Fruit fly (Drosophila melanogaster) whole organism, embryonic: ENCODE results near the gene Vdup1.

ENCODE experiments used
- B-H2 ChIP-seq: fragments of 200-800 bp; sonication (Bioruptor generic); optimal IDR thresholded peaks from 2 replicates; lab custom pipeline; 2018; ENCODE audit warnings: missing biosample characterization, mild to moderate bottlenecking, missing genetic modification characterization
- CG10147 ChIP-seq: fragments of 200-800 bp; sonication (Bioruptor generic); optimal IDR thresholded peaks from 2 replicates; lab custom pipeline; 2019; ENCODE audit warnings: missing biosample characterization, mild to moderate bottlenecking, missing genetic modification characterization, moderate library complexity
- CG11398 ChIP-seq: fragments of 200-800 bp; sonication (Bioruptor generic); optimal IDR thresholded peaks from 2 replicates; lab custom pipeline; 2016; ENCODE audit warnings: missing biosample characterization, missing genetic modification characterization
- CG11695 ChIP-seq: fragments of 200-800 bp; sonication (Bioruptor generic); IDR thresholded peaks from 3 replicates; pipeline ENCODE4 v1.3.6; 2022; ENCODE audit warnings: missing biosample characterization, missing genetic modification characterization
- CG12236 ChIP-seq: fragments of 200-800 bp; sonication (Bioruptor generic); optimal IDR thresholded peaks from 2 replicates; lab custom pipeline; 2016; ENCODE audit warnings: missing biosample characterization, missing genetic modification characterization
- CG12391 ChIP-seq: fragments of 200-800 bp; sonication (Bioruptor generic); optimal IDR thresholded peaks from 3 replicates; lab custom pipeline; 2018; ENCODE audit warnings: missing biosample characterization, mild to moderate bottlenecking, missing genetic modification characterization, moderate library complexity
- CG14710 ChIP-seq: fragments of 200-800 bp; sonication (Bioruptor generic); optimal IDR thresholded peaks from 3 replicates; lab custom pipeline; 2019; ENCODE audit warnings: missing biosample characterization, mild to moderate bottlenecking, missing genetic modification characterization, moderate library complexity
- CG14860 ChIP-seq: fragments of 200-800 bp; sonication (Bioruptor generic); IDR thresholded peaks from 3 replicates; pipeline ENCODE4 v1.3.6; 2022; ENCODE audit warnings: missing biosample characterization, missing genetic modification characterization; ENCODE audit not compliant: partially characterized antibody
- CG17186 ChIP-seq: fragments of 200-800 bp; sonication (Bioruptor generic); optimal IDR thresholded peaks from 3 replicates; lab custom pipeline; 2017; ENCODE audit warnings: missing biosample characterization, missing genetic modification reagents, missing genetic modification characterization
- CG2712 ChIP-seq: fragments of 200-800 bp; optimal IDR thresholded peaks from 3 replicates; lab custom pipeline; 2019; ENCODE audit warnings: missing biosample characterization, mild to moderate bottlenecking, missing genetic modification characterization, moderate library complexity
- CG3407 ChIP-seq: fragments of 200-800 bp; sonication (Bioruptor generic); optimal IDR thresholded peaks from 2 replicates; lab custom pipeline; 2018; ENCODE audit warnings: missing biosample characterization, mild to moderate bottlenecking, missing genetic modification characterization
- CG4424 ChIP-seq: fragments of 200-800 bp; sonication (Bioruptor generic); optimal IDR thresholded peaks from 3 replicates; lab custom pipeline; 2016; ENCODE audit warnings: missing biosample characterization, missing genetic modification characterization
- CG4820 ChIP-seq: fragments of 200-800 bp; sonication (Bioruptor generic); optimal IDR thresholded peaks from 3 replicates; lab custom pipeline; 2016; ENCODE audit warnings: missing biosample characterization, missing genetic modification characterization
- CG6813 ChIP-seq: fragments of 200-800 bp; sonication (Bioruptor generic); optimal IDR thresholded peaks from 2 replicates; lab custom pipeline; 2017; ENCODE audit warnings: missing biosample characterization, missing genetic modification characterization, mild to moderate bottlenecking, moderate library complexity, missing genetic modification reagents
- CG6854 ChIP-seq: fragments of 200-800 bp; sonication (Bioruptor generic); optimal IDR thresholded peaks from 3 replicates; lab custom pipeline; 2017; ENCODE audit warnings: missing biosample characterization, mild to moderate bottlenecking, missing genetic modification characterization
- CG7839 ChIP-seq: fragments of 200-800 bp; sonication (Bioruptor generic); optimal IDR thresholded peaks from 3 replicates; lab custom pipeline; 2018; ENCODE audit warnings: missing biosample characterization, mild to moderate bottlenecking, missing genetic modification characterization, moderate library complexity
- CG7963 ChIP-seq: fragments of 200-800 bp; sonication (Bioruptor generic); IDR thresholded peaks from 3 replicates; pipeline ENCODE4 v1.3.6; 2022; ENCODE audit warnings: missing biosample characterization, missing genetic modification characterization; ENCODE audit not compliant: partially characterized antibody
- CG8281 ChIP-seq: fragments of 200-800 bp; sonication (Bioruptor generic); optimal IDR thresholded peaks from 2 replicates; lab custom pipeline; 2018; ENCODE audit warnings: missing biosample characterization, mild to moderate bottlenecking, missing genetic modification characterization, moderate library complexity
- CG8359 ChIP-seq: fragments of 200-800 bp; sonication (Bioruptor generic); optimal IDR thresholded peaks from 2 replicates; lab custom pipeline; 2017; ENCODE audit warnings: missing biosample characterization, mild to moderate bottlenecking, missing genetic modification characterization, borderline replicate concordance
- CG9609 ChIP-seq: fragments of 200-800 bp; sonication (Bioruptor generic); optimal IDR thresholded peaks from 3 replicates; lab custom pipeline; 2016; ENCODE audit warnings: missing biosample characterization, missing genetic modification characterization
- CG9797 ChIP-seq: fragments of 200-800 bp; sonication (Bioruptor generic); optimal IDR thresholded peaks from 3 replicates; lab custom pipeline; 2018; ENCODE audit warnings: missing biosample characterization, mild to moderate bottlenecking, missing genetic modification characterization
- Gug ChIP-seq: fragments of 200-800 bp; sonication (Bioruptor generic); IDR thresholded peaks from 4 replicates; pipeline ENCODE4 v1.3.6; 2022; ENCODE audit warnings: missing biosample characterization, missing genetic modification characterization
- Hey ChIP-seq: fragments of 200-800 bp; sonication (Bioruptor generic); optimal IDR thresholded peaks from 3 replicates; lab custom pipeline; 2018; ENCODE audit warnings: missing biosample characterization, mild to moderate bottlenecking, missing genetic modification characterization
- HmgD ChIP-seq: fragments of 200-800 bp; sonication (Bioruptor generic); optimal IDR thresholded peaks from 3 replicates; lab custom pipeline; 2016; ENCODE audit warnings: missing biosample characterization, missing genetic modification characterization
- Jarid2 ChIP-seq: fragments of 200-800 bp; sonication (Bioruptor generic); optimal IDR thresholded peaks from 3 replicates; lab custom pipeline; 2017; ENCODE audit warnings: mild to moderate bottlenecking, missing biosample characterization, missing genetic modification reagents, missing genetic modification characterization
- MESR4 ChIP-seq: fragments of 200-800 bp; sonication (Bioruptor generic); optimal IDR thresholded peaks from 2 replicates; lab custom pipeline; 2018; ENCODE audit warnings: missing biosample characterization, mild to moderate bottlenecking, missing genetic modification characterization, moderate library complexity
- Nf-YC ChIP-seq: fragments of 200-800 bp; optimal IDR thresholded peaks from 3 replicates; lab custom pipeline; 2019; ENCODE audit warnings: missing biosample characterization, mild to moderate bottlenecking, missing genetic modification characterization, moderate library complexity
- Side ChIP-seq: fragments of 200-800 bp; sonication (Bioruptor generic); optimal IDR thresholded peaks from 2 replicates; lab custom pipeline; 2016; ENCODE audit warnings: missing biosample characterization, missing genetic modification characterization
- Six4 ChIP-seq: fragments of 200-800 bp; sonication (Bioruptor generic); optimal IDR thresholded peaks from 2 replicates; lab custom pipeline; 2016; ENCODE audit warnings: missing biosample characterization, missing genetic modification characterization
- Xbp1 ChIP-seq: fragments of 200-800 bp; sonication (Bioruptor generic); optimal IDR thresholded peaks from 3 replicates; lab custom pipeline; 2016; ENCODE audit warnings: missing biosample characterization, mild to moderate bottlenecking, missing genetic modification characterization
- ato ChIP-seq: fragments of 200-800 bp; sonication (Bioruptor generic); IDR thresholded peaks from 2 replicates; pipeline ENCODE4 v1.3.6; 2022; ENCODE audit warnings: missing biosample characterization, missing genetic modification characterization; ENCODE audit not compliant: partially characterized antibody
- bcd ChIP-seq: fragments of 200-800 bp; sonication (Bioruptor generic); optimal IDR thresholded peaks from 2 replicates; lab custom pipeline; 2017; ENCODE audit warnings: missing biosample characterization, mild to moderate bottlenecking, missing genetic modification characterization
- bowl ChIP-seq: fragments of 200-800 bp; sonication (Bioruptor generic); IDR thresholded peaks from 2 replicates; pipeline ENCODE4 v1.3.6; 2022; ENCODE audit warnings: missing biosample characterization, missing genetic modification characterization
- bsh ChIP-seq, 2 experiments: fragments of 200-800 bp; sonication (Bioruptor generic); optimal IDR thresholded peaks; 2 replicates each; lab custom pipeline; 2017 to 2018; ENCODE audit warnings: mild to moderate bottlenecking in 2 of 2, missing biosample characterization in 2 of 2, missing genetic modification characterization in 2 of 2, moderate library complexity in 1 of 2
- da ChIP-seq: fragments of 200-800 bp; sonication (Bioruptor generic); optimal IDR thresholded peaks from 2 replicates; lab custom pipeline; 2016; ENCODE audit warnings: missing biosample characterization, missing genetic modification characterization
- emc ChIP-seq: fragments of 200-800 bp; sonication (Bioruptor generic); optimal IDR thresholded peaks from 2 replicates; lab custom pipeline; 2016; ENCODE audit warnings: missing biosample characterization, missing genetic modification characterization
- ems ChIP-seq: fragments of 200-800 bp; sonication (Bioruptor generic); optimal IDR thresholded peaks from 3 replicates; lab custom pipeline; 2016; ENCODE audit warnings: missing biosample characterization, missing genetic modification characterization
- gro ChIP-seq: fragments of 200-800 bp; sonication (Bioruptor generic); optimal IDR thresholded peaks from 2 replicates; lab custom pipeline; 2016; ENCODE audit warnings: missing biosample characterization, missing genetic modification characterization
- hb ChIP-seq: fragments of 200-800 bp; sonication (Bioruptor generic); IDR thresholded peaks from 3 replicates; pipeline ENCODE4 v1.3.6; 2022; ENCODE audit warnings: missing biosample characterization, missing genetic modification characterization; ENCODE audit not compliant: partially characterized antibody
- inv ChIP-seq: fragments of 200-800 bp; sonication (Bioruptor generic); IDR thresholded peaks from 2 replicates; pipeline ENCODE4 v1.3.6; 2022; ENCODE audit warnings: missing biosample characterization, missing genetic modification characterization; ENCODE audit not compliant: partially characterized antibody
- klu ChIP-seq: fragments of 200-800 bp; sonication (Bioruptor generic); IDR thresholded peaks from 2 replicates; pipeline ENCODE4 v1.3.6; 2022; ENCODE audit warnings: missing biosample characterization, missing genetic modification characterization
- lilli ChIP-seq: fragments of 200-800 bp; sonication (Bioruptor generic); optimal IDR thresholded peaks from 3 replicates; lab custom pipeline; 2016; ENCODE audit warnings: missing biosample characterization, missing genetic modification characterization
- odd ChIP-seq: fragments of 200-800 bp; sonication (Bioruptor generic); optimal IDR thresholded peaks from 2 replicates; lab custom pipeline; 2017; ENCODE audit warnings: missing biosample characterization, mild to moderate bottlenecking, missing genetic modification characterization
- scrt ChIP-seq: fragments of 200-800 bp; sonication (Bioruptor generic); optimal IDR thresholded peaks from 2 replicates; lab custom pipeline; 2018; ENCODE audit warnings: missing biosample characterization, mild to moderate bottlenecking, missing genetic modification characterization, moderate library complexity
- sqz ChIP-seq: fragments of 200-800 bp; sonication (Bioruptor generic); optimal IDR thresholded peaks from 3 replicates; lab custom pipeline; 2018; ENCODE audit warnings: missing biosample characterization, mild to moderate bottlenecking, missing genetic modification characterization
- tna ChIP-seq: fragments of 200-800 bp; sonication (Bioruptor generic); IDR thresholded peaks from 2 replicates; pipeline ENCODE4 v1.3.6; 2022; ENCODE audit warnings: missing biosample characterization, missing genetic modification characterization; ENCODE audit not compliant: partially characterized antibody
- ttk ChIP-seq: fragments of 200-800 bp; sonication (Bioruptor generic); IDR thresholded peaks from 2 replicates; pipeline ENCODE4 v2.1.2; 2022; ENCODE audit warnings: missing biosample characterization, missing genetic modification characterization
- usp ChIP-seq: fragments of >200 bp; optimal IDR thresholded peaks from 2 replicates; lab custom pipeline; 2017; ENCODE audit warnings: missing biosample characterization, missing genetic modification characterization
- wor ChIP-seq: fragments of 200-800 bp; sonication (Bioruptor generic); IDR thresholded peaks from 2 replicates; pipeline ENCODE4 v1.3.6; 2022; ENCODE audit warnings: missing biosample characterization, missing genetic modification characterization
- zen2 ChIP-seq: fragments of 200-800 bp; sonication (Bioruptor generic); IDR thresholded peaks from 3 replicates; pipeline ENCODE4 v1.3.6; 2022; ENCODE audit warnings: missing biosample characterization, missing genetic modification characterization; ENCODE audit not compliant: partially characterized antibody

Gene Vdup1

DNA sequence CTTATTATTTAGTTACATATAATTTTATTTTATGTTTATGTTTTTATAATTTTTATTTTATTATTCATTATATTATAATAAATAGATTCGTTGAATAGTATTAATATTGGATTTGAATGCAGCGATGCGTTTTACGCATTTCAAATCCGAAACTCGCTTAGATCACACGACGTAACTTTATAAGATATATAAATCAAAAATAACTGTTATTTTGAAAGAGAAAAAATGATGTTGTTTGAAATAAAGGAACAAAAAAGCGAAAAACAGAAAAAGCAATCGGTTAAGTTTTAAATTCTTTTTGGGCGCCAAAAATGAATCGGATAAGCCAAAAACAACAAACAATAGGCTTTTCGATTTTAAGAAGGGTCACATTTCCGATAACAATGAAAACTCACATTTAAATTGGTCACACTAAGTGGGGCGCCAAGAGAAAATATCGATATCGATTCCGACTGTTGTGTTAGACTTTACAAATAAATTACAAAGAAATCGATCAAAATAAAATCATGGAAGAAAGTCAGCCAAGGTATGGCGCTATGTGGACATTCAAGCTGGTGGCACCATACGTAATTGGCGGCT is 32.7 kb downstream of the Vdup1 start, which contains the start of gene CG6845 (continued):
- TF ChIP-seq CG11695 (GFP tag; lab: Robert Waterston, UW): no peak
- TF ChIP-seq zen2 (GFP tag; lab: Robert Waterston, UW): peak; percentile 88
- no peak for TF ChIP-seq gro
- no peak for TF ChIP-seq CG8359 (GFP tag; lab: Kevin White, UChicago)
- no peak for TF ChIP-seq CG6813 (GFP tag; lab: Kevin White, UChicago)
- no peak for TF ChIP-seq Six4 (GFP tag; lab: Kevin White, UChicago)
- no peak for TF ChIP-seq CG11398 (GFP tag; lab: Kevin White, UChicago)
- peak; percentile 86 for TF ChIP-seq ato (GFP tag; lab: Robert Waterston, UW)
- TF ChIP-seq inv: peak; percentile 55; the same call in 1 of the 2 replicates
- TF ChIP-seq odd (GFP tag; lab: Kevin White, UChicago): no peak
- TF ChIP-seq CG3407 (GFP tag; lab: Kevin White, UChicago): no peak
- no peak for TF ChIP-seq CG8281 (tag; lab: Kevin White, UChicago)
- no peak for TF ChIP-seq CG10147 (GFP tag; lab: Kevin White, UChicago)
- no peak for TF ChIP-seq Hey
- peak; percentile 35 for TF ChIP-seq CG2712 (tag; lab: Kevin White, UChicago)
- TF ChIP-seq Nf-YC: peak; percentile 9
- peak; percentile 5 for TF ChIP-seq CG12391
- peak; percentile 92 for TF ChIP-seq tna (GFP tag; lab: Robert Waterston, UW)
- TF ChIP-seq MESR4: no peak
- no peak for TF ChIP-seq CG12236 (GFP tag; lab: Kevin White, UChicago)
- no peak for TF ChIP-seq HmgD
- TF ChIP-seq Xbp1 (GFP tag; lab: Kevin White, UChicago): no peak
- TF ChIP-seq Gug (GFP tag; lab: Robert Waterston, UW): no peak
- TF ChIP-seq bsh (GFP tag; optimal IDR thresholded peaks at IDR 0.05; lab: Kevin White, UChicago): no peak
- TF ChIP-seq emc (GFP tag; lab: Kevin White, UChicago): no peak
- TF ChIP-seq da (GFP tag; lab: Kevin White, UChicago): no peak
- TF ChIP-seq bowl (GFP tag; lab: Robert Waterston, UW): no peak
- no peak for TF ChIP-seq scrt (GFP tag; lab: Kevin White, UChicago)
- TF ChIP-seq lilli (GFP tag; lab: Kevin White, UChicago): no peak
- TF ChIP-seq CG6854 (GFP tag; lab: Kevin White, UChicago): no peak
- TF ChIP-seq CG17186 (GFP tag; lab: Kevin White, UChicago): peak; percentile 52
- peak; percentile 81 for TF ChIP-seq hb (GFP tag; lab: Robert Waterston, UW)
- TF ChIP-seq CG14710: peak; percentile 78
- TF ChIP-seq CG14860 (GFP tag; lab: Robert Waterston, UW): peak; percentile 84
- no peak for TF ChIP-seq CG4820 (GFP tag; lab: Kevin White, UChicago)
- no peak for TF ChIP-seq wor (GFP tag; lab: Robert Waterston, UW)
- no peak for TF ChIP-seq usp (GFP tag; lab: Kevin White, UChicago)
- TF ChIP-seq ttk: no peak
- TF ChIP-seq Jarid2 (GFP tag; lab: Kevin White, UChicago): no peak
- no peak for TF ChIP-seq ems (GFP tag; lab: Kevin White, UChicago)
- no peak for TF ChIP-seq CG7839 (tag; lab: Kevin White, UChicago)
- no peak for TF ChIP-seq sqz (GFP tag; lab: Kevin White, UChicago)
- TF ChIP-seq bcd (GFP tag; lab: Kevin White, UChicago): no peak
- no peak for TF ChIP-seq CG4424
- TF ChIP-seq Side (GFP tag; lab: Kevin White, UChicago): no peak
- TF ChIP-seq CG9797 (GFP tag; lab: Kevin White, UChicago): peak; percentile 90
- TF ChIP-seq klu: no peak
- TF ChIP-seq B-H2: no peak
- TF ChIP-seq CG9609: no peak
- peak; percentile 85 for TF ChIP-seq CG7963
